Fruit fly (Drosophila melanogaster) whole organism, prepupa: Measurements from ENCODE around the gene Cpr92A.

Source experiments
- CG10631 ChIP-seq: fragments of 200-800 bp; sonication (Bioruptor generic); optimal IDR thresholded peaks from 2 replicates; lab custom pipeline; 2016; ENCODE audit warnings: missing biosample characterization, missing genetic modification characterization
- CG10669 ChIP-seq: fragments of 200-800 bp; sonication (Bioruptor generic); optimal IDR thresholded peaks from 3 replicates; lab custom pipeline; 2018; ENCODE audit warnings: missing biosample characterization, mild to moderate bottlenecking, missing genetic modification characterization, moderate library complexity
- CG11294 ChIP-seq: fragments of 200-800 bp; sonication (Bioruptor generic); IDR thresholded peaks from 2 replicates; pipeline ENCODE4 v1.3.6; 2022; ENCODE audit warnings: missing biosample characterization, missing genetic modification characterization
- CG11902 ChIP-seq: fragments of 200-800 bp; sonication (Bioruptor generic); optimal IDR thresholded peaks from 3 replicates; lab custom pipeline; 2016; ENCODE audit warnings: missing biosample characterization, missing genetic modification characterization
- CG1621 ChIP-seq: fragments of 200-800 bp; sonication (Bioruptor generic); optimal IDR thresholded peaks from 3 replicates; lab custom pipeline; 2018; ENCODE audit warnings: missing biosample characterization, mild to moderate bottlenecking, missing genetic modification characterization
- CG16779 ChIP-seq: fragments of 200-800 bp; sonication (Bioruptor generic); optimal IDR thresholded peaks from 3 replicates; lab custom pipeline; 2017; ENCODE audit warnings: missing biosample characterization, mild to moderate bottlenecking, missing genetic modification characterization
- CG3032 ChIP-seq: fragments of 200-800 bp; optimal IDR thresholded peaks from 2 replicates; lab custom pipeline; 2019; ENCODE audit warnings: missing biosample characterization, mild to moderate bottlenecking, missing genetic modification characterization, moderate library complexity
- CG31627 ChIP-seq: fragments of 200-800 bp; sonication (Bioruptor generic); optimal IDR thresholded peaks from 3 replicates; lab custom pipeline; 2016; ENCODE audit warnings: missing biosample characterization, missing genetic modification characterization
- CG34406 ChIP-seq: fragments of 200-800 bp; sonication (Bioruptor generic); optimal IDR thresholded peaks from 3 replicates; lab custom pipeline; 2016; ENCODE audit warnings: missing biosample characterization, missing genetic modification characterization
- CG3919 ChIP-seq: fragments of 200-800 bp; sonication (Bioruptor generic); optimal IDR thresholded peaks from 3 replicates; lab custom pipeline; 2016; ENCODE audit warnings: missing biosample characterization, missing genetic modification characterization
- CG4318 ChIP-seq: fragments of 200-800 bp; sonication (Bioruptor generic); optimal IDR thresholded peaks from 3 replicates; lab custom pipeline; 2017; ENCODE audit warnings: missing biosample characterization, mild to moderate bottlenecking, missing genetic modification characterization
- CG6163 ChIP-seq: fragments of 200-800 bp; sonication (Bioruptor generic); IDR thresholded peaks from 3 replicates; pipeline ENCODE4 v1.3.6; 2022; ENCODE audit warnings: missing biosample characterization, missing genetic modification characterization
- CG6276 ChIP-seq: fragments of 200-800 bp; sonication (Bioruptor generic); optimal IDR thresholded peaks from 2 replicates; lab custom pipeline; 2017; ENCODE audit warnings: missing biosample characterization, mild to moderate bottlenecking, missing genetic modification characterization
- CG6792 ChIP-seq: fragments of 200-800 bp; sonication (Bioruptor generic); optimal IDR thresholded peaks from 3 replicates; lab custom pipeline; 2016; ENCODE audit warnings: missing biosample characterization, missing genetic modification characterization
- CG6854 ChIP-seq: fragments of 200-800 bp; sonication (Bioruptor generic); optimal IDR thresholded peaks from 2 replicates; lab custom pipeline; 2017; ENCODE audit warnings: missing biosample characterization, mild to moderate bottlenecking, missing genetic modification characterization
- CG7368 ChIP-seq: fragments of 200-800 bp; sonication (Bioruptor generic); optimal IDR thresholded peaks from 3 replicates; lab custom pipeline; 2016; ENCODE audit warnings: missing biosample characterization, missing genetic modification characterization
- CG8319 ChIP-seq: fragments of 200-800 bp; sonication (Bioruptor generic); optimal IDR thresholded peaks from 3 replicates; lab custom pipeline; 2016; ENCODE audit warnings: missing biosample characterization, missing genetic modification characterization
- CG8632 ChIP-seq: fragments of 200-800 bp; sonication (Bioruptor generic); optimal IDR thresholded peaks from 3 replicates; lab custom pipeline; 2016; ENCODE audit warnings: missing biosample characterization, missing genetic modification characterization
- CG9139 ChIP-seq: fragments of 200-800 bp; sonication (Bioruptor generic); optimal IDR thresholded peaks from 3 replicates; lab custom pipeline; 2017; ENCODE audit warnings: missing biosample characterization, mild to moderate bottlenecking, missing genetic modification characterization
- Eip75B ChIP-seq: fragments of 200-800 bp; sonication (Bioruptor generic); optimal IDR thresholded peaks from 3 replicates; lab custom pipeline; 2016; ENCODE audit warnings: missing biosample characterization, missing genetic modification characterization
- Eip78C ChIP-seq: fragments of 200-800 bp; sonication (Bioruptor generic); peaks from one replicate; lab custom pipeline; 2016; ENCODE audit warnings: missing biosample characterization, missing genetic modification characterization
- Eip93F ChIP-seq: fragments of 200-800 bp; sonication (Bioruptor generic); optimal IDR thresholded peaks from 2 replicates; lab custom pipeline; 2016; ENCODE audit warnings: missing biosample characterization, mild to moderate bottlenecking, missing genetic modification characterization
- Ets21C ChIP-seq: fragments of 200-800 bp; sonication (Bioruptor generic); optimal IDR thresholded peaks from 3 replicates; lab custom pipeline; 2016; ENCODE audit warnings: missing biosample characterization, missing genetic modification characterization
- Ets96B ChIP-seq: fragments of 200-800 bp; optimal IDR thresholded peaks from 2 replicates; lab custom pipeline; 2019; ENCODE audit warnings: missing biosample characterization, mild to moderate bottlenecking, missing genetic modification characterization, moderate library complexity
- Hr38 ChIP-seq: sonication (Bioruptor generic); optimal IDR thresholded peaks from 2 replicates; lab custom pipeline; 2016; ENCODE audit warnings: missing biosample characterization, missing genetic modification characterization
- Hr39 ChIP-seq: fragments of 200-800 bp; sonication (Bioruptor generic); optimal IDR thresholded peaks from 2 replicates; lab custom pipeline; 2016; ENCODE audit warnings: missing biosample characterization, missing genetic modification characterization
- Hr4 ChIP-seq: fragments of 200-800 bp; sonication (Bioruptor generic); optimal IDR thresholded peaks from 3 replicates; lab custom pipeline; 2016; ENCODE audit warnings: missing biosample characterization, missing genetic modification characterization
- Lpt ChIP-seq: fragments of 200-800 bp; sonication (Bioruptor generic); optimal IDR thresholded peaks from 3 replicates; lab custom pipeline; 2016; ENCODE audit warnings: missing biosample characterization, missing genetic modification characterization
- Met ChIP-seq: fragments of 200-800 bp; sonication (Bioruptor generic); optimal IDR thresholded peaks from 3 replicates; lab custom pipeline; 2016; ENCODE audit warnings: missing biosample characterization, missing genetic modification characterization
- OdsH ChIP-seq: fragments of 200-800 bp; sonication (Bioruptor generic); optimal IDR thresholded peaks from 3 replicates; lab custom pipeline; 2016; ENCODE audit warnings: missing biosample characterization, missing genetic modification characterization
- Smox ChIP-seq: fragments of 200-800 bp; sonication (Bioruptor generic); optimal IDR thresholded peaks from 3 replicates; lab custom pipeline; 2016; ENCODE audit warnings: missing biosample characterization, missing genetic modification characterization
- Sox14 ChIP-seq: fragments of 200-800 bp; sonication (Bioruptor generic); optimal IDR thresholded peaks from 3 replicates; lab custom pipeline; 2016; ENCODE audit warnings: missing biosample characterization, missing genetic modification characterization
- Sox15 ChIP-seq: fragments of 200-800 bp; sonication (Bioruptor generic); optimal IDR thresholded peaks from 3 replicates; lab custom pipeline; 2016; ENCODE audit warnings: missing biosample characterization, missing genetic modification characterization
- acj6 ChIP-seq: fragments of 200-800 bp; sonication (Bioruptor generic); optimal IDR thresholded peaks from 3 replicates; lab custom pipeline; 2016; ENCODE audit warnings: missing biosample characterization, missing genetic modification characterization
- cyc ChIP-seq: fragments of 200-800 bp; sonication (Bioruptor generic); optimal IDR thresholded peaks from 3 replicates; lab custom pipeline; 2016; ENCODE audit warnings: missing biosample characterization, missing genetic modification characterization
- dsx ChIP-seq: fragments of 200-800 bp; optimal IDR thresholded peaks from 3 replicates; lab custom pipeline; 2019; ENCODE audit warnings: missing biosample characterization, mild to moderate bottlenecking, missing genetic modification characterization, moderate library complexity; ENCODE audit not compliant: poor library complexity, severe bottlenecking
- esn ChIP-seq: fragments of 200-800 bp; sonication (Bioruptor generic); optimal IDR thresholded peaks from 2 replicates; lab custom pipeline; 2016; ENCODE audit warnings: missing biosample characterization, mild to moderate bottlenecking, missing genetic modification characterization, moderate library complexity
- fd59A ChIP-seq: fragments of 200-800 bp; sonication (Bioruptor generic); optimal IDR thresholded peaks from 2 replicates; lab custom pipeline; 2017; ENCODE audit warnings: missing biosample characterization, mild to moderate bottlenecking, missing genetic modification characterization, missing genetic modification reagents
- fd85E ChIP-seq: fragments of 200-800 bp; sonication (Bioruptor generic); optimal IDR thresholded peaks from 3 replicates; lab custom pipeline; 2016; ENCODE audit warnings: missing biosample characterization, missing genetic modification characterization
- fkh ChIP-seq: fragments of 200-800 bp; sonication (Bioruptor generic); optimal IDR thresholded peaks from 3 replicates; lab custom pipeline; 2017; ENCODE audit warnings: missing biosample characterization, mild to moderate bottlenecking, missing genetic modification characterization, moderate library complexity
- lz ChIP-seq: fragments of 200-800 bp; sonication (Bioruptor generic); optimal IDR thresholded peaks from 3 replicates; lab custom pipeline; 2016; ENCODE audit warnings: missing biosample characterization, missing genetic modification characterization
- net ChIP-seq: fragments of 200-800 bp; sonication (Bioruptor generic); optimal IDR thresholded peaks from 3 replicates; lab custom pipeline; 2016; ENCODE audit warnings: missing biosample characterization, missing genetic modification characterization
- pdm3 ChIP-seq: fragments of 200-800 bp; sonication (Bioruptor generic); optimal IDR thresholded peaks from 3 replicates; lab custom pipeline; 2016; ENCODE audit warnings: missing biosample characterization, missing genetic modification characterization
- salr ChIP-seq, 2 experiments: fragments of 200-800 bp; sonication (Bioruptor generic); optimal IDR thresholded peaks; 3 replicates each; lab custom pipeline; 2016 to 2018; ENCODE audit warnings: missing biosample characterization in 2 of 2, missing genetic modification characterization in 2 of 2, mild to moderate bottlenecking in 1 of 2
- spab ChIP-seq: fragments of 200-800 bp; sonication (Bioruptor generic); optimal IDR thresholded peaks from 2 replicates; lab custom pipeline; 2017; ENCODE audit warnings: missing biosample characterization, mild to moderate bottlenecking, missing genetic modification characterization, missing genetic modification reagents
- svp ChIP-seq: fragments of 200-800 bp; sonication (Bioruptor generic); peaks from one replicate; lab custom pipeline; 2016; ENCODE audit warnings: missing biosample characterization, missing genetic modification characterization
- topi ChIP-seq: fragments of 200-800 bp; sonication (Bioruptor generic); optimal IDR thresholded peaks from 3 replicates; lab custom pipeline; 2016; ENCODE audit warnings: missing biosample characterization, missing genetic modification characterization
- vri ChIP-seq: fragments of 200-800 bp; sonication (Bioruptor generic); optimal IDR thresholded peaks from 3 replicates; lab custom pipeline; 2016; ENCODE audit warnings: missing biosample characterization, mild to moderate bottlenecking, missing genetic modification characterization

The Cpr92A gene

DNA sequence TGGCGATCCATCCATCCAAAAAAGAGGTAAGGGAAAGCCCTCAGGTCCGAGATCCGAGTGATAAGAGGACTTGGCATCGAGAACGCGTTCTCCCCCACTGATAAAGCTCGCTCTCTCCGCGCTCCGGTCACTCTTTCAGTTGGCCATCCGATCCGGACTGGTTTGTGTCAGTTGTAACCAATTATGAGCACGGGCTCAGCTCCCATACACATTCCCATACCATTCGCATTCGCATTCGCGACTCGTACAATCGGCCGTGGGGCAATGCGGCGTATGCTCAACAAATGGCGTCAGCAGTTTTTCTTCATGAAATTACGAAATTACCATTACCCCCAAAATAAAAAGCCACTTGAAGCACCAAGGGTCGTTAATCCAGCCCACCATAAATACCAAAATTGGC, 25.7 kb upstream of the Cpr92A start:
- TF ChIP-seq CG3919 (GFP tag; lab: Kevin White, UChicago) (no peak), Eip75B (GFP tag; lab: Kevin White, UChicago) (no peak), Smox (GFP tag; lab: Kevin White, UChicago) (no peak), CG11294 (GFP tag; lab: Robert Waterston, UW) (no peak), CG6163 (GFP tag; lab: Robert Waterston, UW) (peak; percentile 10; the same call in 1 of the 3 replicates), fd59A (no peak), acj6 (no peak), CG11902 (GFP tag; lab: Kevin White, UChicago) (no peak), Eip93F (GFP tag; lab: Kevin White, UChicago) (no peak), svp (GFP tag; lab: Kevin White, UChicago) (peak; percentile 56), CG1621 (tag; lab: Kevin White, UChicago) (peak; percentile 63), vri (GFP tag; lab: Kevin White, UChicago) (no peak), Hr38 (GFP tag; lab: Kevin White, UChicago) (no peak), CG9139 (peak; percentile 2), lz (GFP tag; lab: Kevin White, UChicago) (no peak), CG7368 (GFP tag; lab: Kevin White, UChicago) (no peak)

- TF ChIP-seq CG16779 (tag; lab: Kevin White, UChicago) (no peak), CG6792 (GFP tag; lab: Kevin White, UChicago) (peak; percentile 78), CG1621 (tag; lab: Kevin White, UChicago) (peak; percentile 24), CG8319 (GFP tag; lab: Kevin White, UChicago) (peak; percentile 53), Eip75B (GFP tag; lab: Kevin White, UChicago) (peak; percentile 83), lz (GFP tag; lab: Kevin White, UChicago) (peak; percentile 77), OdsH (peak; percentile 79), vri (GFP tag; lab: Kevin White, UChicago) (no peak), Sox14 (GFP tag; lab: Kevin White, UChicago) (peak; percentile 78), CG10631 (GFP tag; lab: Kevin White, UChicago) (peak; percentile 60), Lpt (GFP tag; lab: Kevin White, UChicago) (peak; percentile 68), esn (peak; percentile 82), CG31627 (peak; percentile 85), Hr38 (GFP tag; lab: Kevin White, UChicago) (no peak), fkh (GFP tag; lab: Kevin White, UChicago) (no peak), svp (GFP tag; lab: Kevin White, UChicago) (peak; percentile 90), CG3919 (GFP tag; lab: Kevin White, UChicago) (peak; percentile 79), CG6854 (GFP tag; lab: Kevin White, UChicago) (no peak), spab (GFP tag; lab: Kevin White, UChicago) (peak; percentile 32), fd85E (GFP tag; lab: Kevin White, UChicago) (no peak), topi (GFP tag; lab: Kevin White, UChicago) (peak; percentile 80), Hr4 (GFP tag; lab: Kevin White, UChicago) (peak; percentile 74), CG34406 (GFP tag; lab: Kevin White, UChicago) (peak; percentile 76), Ets96B (tag; lab: Kevin White, UChicago) (no peak), cyc (peak; percentile 77), CG6163 (GFP tag; lab: Robert Waterston, UW) (peak; percentile 72), CG7368 (GFP tag; lab: Kevin White, UChicago) (peak; percentile 25), CG10669 (GFP tag; lab: Kevin White, UChicago) (peak; percentile 65), Met (GFP tag; lab: Kevin White, UChicago) (peak; percentile 81), CG8632 (GFP tag; lab: Kevin White, UChicago) (peak; percentile 69), net (GFP tag; lab: Kevin White, UChicago) (peak; percentile 66), CG4318 (GFP tag; lab: Kevin White, UChicago) (peak; percentile 59), fd59A (peak; percentile 43), Smox (GFP tag; lab: Kevin White, UChicago) (peak; percentile 76), CG11294 (GFP tag; lab: Robert Waterston, UW) (peak; percentile 53), dsx (no peak), Sox15 (GFP tag; lab: Kevin White, UChicago) (peak; percentile 66), CG9139 (peak; percentile 37), Ets21C (GFP tag; lab: Kevin White, UChicago) (peak; percentile 70), pdm3 (GFP tag; lab: Kevin White, UChicago) (peak; percentile 82), acj6 (peak; percentile 81), Hr39 (peak; percentile 80), CG3032 (tag; lab: Kevin White, UChicago) (peak; percentile 54), salr (GFP tag; optimal IDR thresholded peaks at IDR 0.05; lab: Kevin White, UChicago) (peak; percentile 29 to 46), Eip78C (GFP tag; lab: Kevin White, UChicago) (peak; percentile 94), CG6276 (GFP tag; lab: Kevin White, UChicago) (peak; percentile 46), CG11902 (GFP tag; lab: Kevin White, UChicago) (peak; percentile 67)
These were observed 24.9 kb upstream of the Cpr92A start for dm6 chr3R:19623606-19624005.
